Fruit fly (Drosophila melanogaster) whole organism, embryonic: ENCODE results near the gene CG42553.

Experiments used
- BEAF-32 ChIP-seq: fragments of 200-800 bp; sonication (Bioruptor generic); optimal IDR thresholded peaks from 3 replicates; lab custom pipeline; 2017; ENCODE audit warnings: missing biosample characterization, missing genetic modification characterization, mild to moderate bottlenecking, moderate library complexity, missing genetic modification reagents
- CG12219 ChIP-seq: fragments of 200-800 bp; sonication (Bioruptor generic); optimal IDR thresholded peaks from 3 replicates; lab custom pipeline; 2018; ENCODE audit warnings: missing biosample characterization, mild to moderate bottlenecking, missing genetic modification characterization
- CG13624 ChIP-seq: fragments of 200-800 bp; sonication (Bioruptor generic); optimal IDR thresholded peaks from 2 replicates; lab custom pipeline; 2016; ENCODE audit warnings: missing biosample characterization, missing genetic modification characterization
- CG16863 ChIP-seq: fragments of 200-800 bp; sonication (Bioruptor generic); optimal IDR thresholded peaks from 3 replicates; lab custom pipeline; 2016; ENCODE audit warnings: missing biosample characterization, missing genetic modification characterization
- CG17385 ChIP-seq: fragments of 200-800 bp; sonication (Bioruptor generic); optimal IDR thresholded peaks from 3 replicates; lab custom pipeline; 2018; ENCODE audit warnings: missing biosample characterization, mild to moderate bottlenecking, missing genetic modification characterization
- CG30020 ChIP-seq: fragments of 200-800 bp; optimal IDR thresholded peaks from 2 replicates; lab custom pipeline; 2019; ENCODE audit warnings: missing biosample characterization, mild to moderate bottlenecking, missing genetic modification characterization, moderate library complexity
- CG31224 ChIP-seq: fragments of 200-800 bp; sonication (Bioruptor generic); IDR thresholded peaks from 2 replicates; pipeline ENCODE4 v1.3.6; 2022; ENCODE audit warnings: missing biosample characterization, missing genetic modification characterization
- CG32767 ChIP-seq: fragments of 200-800 bp; sonication (Bioruptor generic); IDR thresholded peaks from 2 replicates; pipeline ENCODE4 v1.3.6; 2022; ENCODE audit warnings: missing biosample characterization, missing genetic modification characterization
- CG3726 ChIP-seq: fragments of 200-800 bp; sonication (Bioruptor generic); IDR thresholded peaks from 3 replicates; pipeline ENCODE4, ENCODE4 v1.3.6; 2022; ENCODE audit warnings: missing biosample characterization, missing genetic modification characterization
- CG42726 ChIP-seq: fragments of 200-800 bp; sonication (Bioruptor generic); IDR thresholded peaks from 2 replicates; pipeline ENCODE4 v1.3.6; 2022; ENCODE audit warnings: missing biosample characterization, missing genetic modification characterization; ENCODE audit not compliant: partially characterized antibody
- CG4360 ChIP-seq: fragments of 200-800 bp; sonication (Bioruptor generic); IDR thresholded peaks from 2 replicates; pipeline ENCODE4 v1.3.6; 2022; ENCODE audit warnings: missing biosample characterization, missing genetic modification characterization
- CG4404 ChIP-seq: fragments of 200-800 bp; sonication (Bioruptor generic); IDR thresholded peaks from 2 replicates; pipeline ENCODE4 v1.3.6; 2022; ENCODE audit warnings: missing biosample characterization, missing genetic modification characterization
- CG4730 ChIP-seq: fragments of 200-800 bp; sonication (Bioruptor generic); IDR thresholded peaks from 2 replicates; pipeline ENCODE4 v1.3.6; 2022; ENCODE audit warnings: missing biosample characterization, missing genetic modification characterization
- CG4820 ChIP-seq: fragments of 200-800 bp; sonication (Bioruptor generic); optimal IDR thresholded peaks from 3 replicates; lab custom pipeline; 2016; ENCODE audit warnings: missing biosample characterization, missing genetic modification characterization
- CG6683 ChIP-seq: fragments of 200-800 bp; sonication (Bioruptor generic); optimal IDR thresholded peaks from 2 replicates; lab custom pipeline; 2017; ENCODE audit warnings: missing biosample characterization, mild to moderate bottlenecking, missing genetic modification characterization, missing genetic modification reagents
- CG8478 ChIP-seq: fragments of >200 bp; optimal IDR thresholded peaks from 2 replicates; lab custom pipeline; 2018
- CG8765 ChIP-seq: fragments of 200-800 bp; sonication (Bioruptor generic); IDR thresholded peaks from 2 replicates; pipeline ENCODE4 v1.3.6; 2022; ENCODE audit warnings: missing biosample characterization, missing genetic modification characterization
- CG8944 ChIP-seq: fragments of 200-800 bp; sonication (Bioruptor generic); optimal IDR thresholded peaks from 3 replicates; lab custom pipeline; 2016; ENCODE audit warnings: missing biosample characterization, missing genetic modification characterization
- CG9609 ChIP-seq: fragments of 200-800 bp; sonication (Bioruptor generic); optimal IDR thresholded peaks from 3 replicates; lab custom pipeline; 2016; ENCODE audit warnings: missing biosample characterization, missing genetic modification characterization
- CHES-1-like ChIP-seq: fragments of 200-800 bp; sonication (Bioruptor generic); optimal IDR thresholded peaks from 2 replicates; lab custom pipeline; 2016; ENCODE audit warnings: missing biosample characterization, missing genetic modification characterization
- CTCF ChIP-seq: fragments of 200-800 bp; sonication (Bioruptor generic); optimal IDR thresholded peaks from 2 replicates; lab custom pipeline; 2017; ENCODE audit warnings: missing biosample characterization, mild to moderate bottlenecking, missing genetic modification characterization, moderate library complexity
- Dip2 ChIP-seq: fragments of 200-800 bp; sonication (Bioruptor generic); IDR thresholded peaks from 2 replicates; pipeline ENCODE4 v1.3.6; 2022; ENCODE audit warnings: missing biosample characterization, missing genetic modification characterization
- Ets65A ChIP-seq: fragments of 200-800 bp; sonication (Bioruptor generic); peaks from one replicate; lab custom pipeline; 2016; ENCODE audit warnings: missing biosample characterization, missing genetic modification characterization
- H15 ChIP-seq: fragments of 200-800 bp; sonication (Bioruptor generic); IDR thresholded peaks from 3 replicates; pipeline ENCODE4 v1.3.6; 2022; ENCODE audit warnings: missing biosample characterization, missing genetic modification characterization
- Hand ChIP-seq: fragments of 200-800 bp; sonication (Bioruptor generic); optimal IDR thresholded peaks from 2 replicates; lab custom pipeline; 2017; ENCODE audit warnings: mild to moderate bottlenecking, missing biosample characterization, missing genetic modification reagents, missing genetic modification characterization
- Jarid2 ChIP-seq: fragments of 200-800 bp; sonication (Bioruptor generic); optimal IDR thresholded peaks from 3 replicates; lab custom pipeline; 2017; ENCODE audit warnings: mild to moderate bottlenecking, missing biosample characterization, missing genetic modification reagents, missing genetic modification characterization
- Med ChIP-seq: fragments of 200-800 bp; sonication (Bioruptor generic); peaks from one replicate; lab custom pipeline; 2016; ENCODE audit warnings: missing biosample characterization, missing genetic modification characterization, mild to moderate bottlenecking, inconsistent platforms, moderate library complexity
- NC2β ChIP-seq: fragments of 200-800 bp; sonication (Bioruptor generic); optimal IDR thresholded peaks from 2 replicates; lab custom pipeline; 2016; ENCODE audit warnings: missing biosample characterization, missing genetic modification characterization
- Oli ChIP-seq: fragments of 200-800 bp; sonication (Bioruptor generic); optimal IDR thresholded peaks from 2 replicates; lab custom pipeline; 2018; ENCODE audit warnings: missing biosample characterization, mild to moderate bottlenecking, missing genetic modification characterization, moderate library complexity
- Ptx1 ChIP-seq: fragments of 200-800 bp; sonication (Bioruptor generic); IDR thresholded peaks from 2 replicates; pipeline ENCODE4 v1.3.6; 2022; ENCODE audit warnings: missing biosample characterization, missing genetic modification characterization
- Six4 ChIP-seq: fragments of 200-800 bp; sonication (Bioruptor generic); optimal IDR thresholded peaks from 2 replicates; lab custom pipeline; 2016; ENCODE audit warnings: missing biosample characterization, missing genetic modification characterization
- Sox100B ChIP-seq: fragments of 200-800 bp; sonication (Bioruptor generic); optimal IDR thresholded peaks from 3 replicates; lab custom pipeline; 2018; ENCODE audit warnings: missing biosample characterization, mild to moderate bottlenecking, missing genetic modification characterization
- Ssrp ChIP-seq: fragments of 200-800 bp; sonication (Bioruptor generic); optimal IDR thresholded peaks from 2 replicates; lab custom pipeline; 2018; ENCODE audit warnings: missing biosample characterization, mild to moderate bottlenecking, missing genetic modification characterization, moderate library complexity
- Stat92E ChIP-seq, 3 experiments: fragments of >200 bp in 2 of 3; fragments of 200-800 bp in 1 of 3; sonication (Bioruptor generic) in 1 of 3; optimal IDR thresholded peaks; 2 replicates each; lab custom pipeline; 2017 to 2019; ENCODE audit warnings: missing biosample characterization in 3 of 3, missing genetic modification characterization in 3 of 3, mild to moderate bottlenecking in 1 of 3, moderate library complexity in 1 of 3
- Usf ChIP-seq: fragments of 200-800 bp; sonication (Bioruptor generic); optimal IDR thresholded peaks from 2 replicates; lab custom pipeline; 2017; ENCODE audit warnings: missing genotype, missing biosample characterization, missing genetic modification characterization
- Xbp1 ChIP-seq: fragments of 200-800 bp; sonication (Bioruptor generic); optimal IDR thresholded peaks from 3 replicates; lab custom pipeline; 2016; ENCODE audit warnings: missing biosample characterization, mild to moderate bottlenecking, missing genetic modification characterization
- ac ChIP-seq: fragments of 200-800 bp; sonication (Bioruptor generic); optimal IDR thresholded peaks from 3 replicates; lab custom pipeline; 2017; ENCODE audit warnings: missing biosample characterization, mild to moderate bottlenecking, missing genetic modification characterization
- aop ChIP-seq: fragments of 200-800 bp; sonication (Bioruptor generic); IDR thresholded peaks from 2 replicates; pipeline ENCODE4 v1.3.6; 2022; ENCODE audit warnings: missing biosample characterization, missing genetic modification characterization
- danr ChIP-seq: fragments of 200-800 bp; sonication (Bioruptor generic); IDR thresholded peaks from 2 replicates; pipeline ENCODE4 v1.3.6; 2022; ENCODE audit warnings: missing biosample characterization, missing genetic modification characterization
- dysf ChIP-seq: fragments of 200-800 bp; sonication (Bioruptor generic); IDR thresholded peaks from 3 replicates; pipeline ENCODE4 v1.3.6; 2022; ENCODE audit warnings: missing biosample characterization, missing genetic modification characterization
- ems ChIP-seq: fragments of 200-800 bp; sonication (Bioruptor generic); optimal IDR thresholded peaks from 3 replicates; lab custom pipeline; 2016; ENCODE audit warnings: missing biosample characterization, missing genetic modification characterization
- eve ChIP-seq, 2 experiments: fragments of >200 bp; optimal IDR thresholded peaks; 2 replicates each; lab custom pipeline; 2017; ENCODE audit warnings: missing biosample characterization in 2 of 2, missing genetic modification characterization in 2 of 2
- gsb ChIP-seq: fragments of 200-800 bp; sonication (Bioruptor generic); IDR thresholded peaks from 2 replicates; pipeline ENCODE4 v1.3.6; 2022; ENCODE audit warnings: missing biosample characterization, missing genetic modification characterization
- ken ChIP-seq: fragments of 200-800 bp; sonication (Bioruptor generic); IDR thresholded peaks from 3 replicates; pipeline ENCODE4 v1.3.6; 2022; ENCODE audit warnings: missing biosample characterization, missing genetic modification characterization
- knrl ChIP-seq: fragments of 200-800 bp; sonication (Bioruptor generic); IDR thresholded peaks from 3 replicates; pipeline ENCODE4 v1.3.6; 2022; ENCODE audit warnings: missing biosample characterization, missing genetic modification characterization; ENCODE audit not compliant: partially characterized antibody
- pfk ChIP-seq: fragments of 200-800 bp; sonication (Bioruptor generic); optimal IDR thresholded peaks from 2 replicates; lab custom pipeline; 2018; ENCODE audit warnings: missing biosample characterization, mild to moderate bottlenecking, missing genetic modification characterization, moderate library complexity
- pum ChIP-seq: fragments of 200-800 bp; sonication (Bioruptor generic); optimal IDR thresholded peaks from 2 replicates; lab custom pipeline; 2016; ENCODE audit warnings: missing biosample characterization, missing genetic modification characterization
- ranshi ChIP-seq: fragments of 200-800 bp; sonication (Bioruptor generic); IDR thresholded peaks from 2 replicates; pipeline ENCODE4 v1.3.6; 2022; ENCODE audit warnings: missing biosample characterization, missing genetic modification characterization
- sens ChIP-seq: fragments of 200-800 bp; sonication (Bioruptor generic); peaks from one replicate; lab custom pipeline; 2016; ENCODE audit warnings: missing biosample characterization, missing genetic modification characterization
- sima ChIP-seq: fragments of 200-800 bp; sonication (Bioruptor generic); optimal IDR thresholded peaks from 2 replicates; lab custom pipeline; 2016; ENCODE audit warnings: missing biosample characterization, missing genetic modification characterization
- sisA ChIP-seq: fragments of 200-800 bp; sonication (Bioruptor generic); IDR thresholded peaks from 2 replicates; pipeline ENCODE4 v1.3.6; 2022; ENCODE audit warnings: missing biosample characterization, missing genetic modification characterization
- slp2 ChIP-seq: fragments of 200-800 bp; sonication (Bioruptor generic); optimal IDR thresholded peaks from 2 replicates; lab custom pipeline; 2016; ENCODE audit warnings: missing biosample characterization, missing genetic modification characterization
- ttk ChIP-seq: fragments of 200-800 bp; sonication (Bioruptor generic); IDR thresholded peaks from 2 replicates; pipeline ENCODE4 v2.1.2; 2022; ENCODE audit warnings: missing biosample characterization, missing genetic modification characterization

CG42553 gene

dm6 chr3L:851061-851460 lies 17.2 kb downstream of the CG42553 start, which contains the start of gene Dci (continued):
- TF ChIP-seq CG42726 (GFP tag; lab: Robert Waterston, UW) (peak; percentile 48; the same call in 1 of the 2 replicates), Med (peak; percentile 97), NC2β (GFP tag; lab: Kevin White, UChicago) (peak; percentile 46), CG4730 (GFP tag; lab: Robert Waterston, UW) (peak; percentile 41), Usf (GFP tag; lab: Kevin White, UChicago) (peak; percentile 31), CG4404 (GFP tag; lab: Robert Waterston, UW) (no peak), CG4360 (GFP tag; lab: Robert Waterston, UW) (no peak), Ets65A (GFP tag; lab: Kevin White, UChicago) (peak; percentile 99), Dip2 (GFP tag; lab: Robert Waterston, UW) (no peak), BEAF-32 (GFP tag; lab: Kevin White, UChicago) (peak; percentile 88), sima (GFP tag; lab: Kevin White, UChicago) (no peak), CG8765 (peak; percentile 50; the same call in 1 of the 2 replicates), Sox100B (no peak), knrl (GFP tag; lab: Robert Waterston, UW) (peak; percentile 91), CG16863 (GFP tag; lab: Kevin White, UChicago) (peak; percentile 46), ems (GFP tag; lab: Kevin White, UChicago) (peak; percentile 60), pum (GFP tag; lab: Kevin White, UChicago) (peak; percentile 57), CG32767 (GFP tag; lab: Robert Waterston, UW) (peak; percentile 62; the same call in 1 of the 2 replicates), CG9609 (GFP tag; lab: Kevin White, UChicago) (peak; percentile 59), CG12219 (GFP tag; lab: Kevin White, UChicago) (no peak), Hand (GFP tag; lab: Kevin White, UChicago) (no peak), danr (GFP tag; lab: Robert Waterston, UW) (peak; percentile 59; the same call in 1 of the 2 replicates), dysf (GFP tag; lab: Robert Waterston, UW) (peak; percentile 59), CG4820 (GFP tag; lab: Kevin White, UChicago) (peak; percentile 49), pfk (no peak), Xbp1 (peak; percentile 87), CG8944 (GFP tag; lab: Kevin White, UChicago) (peak; percentile 54), sisA (peak; percentile 91), CG8478 (lab: Kevin White, UChicago) (peak; percentile 57), Jarid2 (GFP tag; lab: Kevin White, UChicago) (no peak), Ssrp (tag; lab: Kevin White, UChicago) (peak; percentile 67), ttk (GFP tag; lab: Robert Waterston, UW) (peak; percentile 65), Six4 (peak; percentile 12), aop (GFP tag; lab: Robert Waterston, UW) (no peak), Ptx1 (GFP tag; lab: Robert Waterston, UW) (peak; percentile 80), CTCF (GFP tag; lab: Kevin White, UChicago) (peak; percentile 28), gsb (GFP tag; lab: Robert Waterston, UW) (no peak; the same call in 1 of the 2 replicates), ranshi (peak; percentile 49; the same call in 1 of the 2 replicates), CHES-1-like (GFP tag; lab: Kevin White, UChicago) (peak; percentile 71), CG17385 (GFP tag; lab: Kevin White, UChicago) (peak; percentile 24), Oli (tag; lab: Kevin White, UChicago) (peak; percentile 50), CG6683 (GFP tag; lab: Kevin White, UChicago) (no peak), CG30020 (tag; lab: Kevin White, UChicago) (no peak), Stat92E (GFP tag; optimal IDR thresholded peaks at IDR 0.05; lab: Kevin White, UChicago) (no peak), CG31224 (GFP tag; lab: Robert Waterston, UW) (peak; percentile 60; the same call in 1 of the 2 replicates), ken (GFP tag; lab: Robert Waterston, UW) (peak; percentile 89), eve (GFP tag; optimal IDR thresholded peaks at IDR 0.05; lab: Kevin White, UChicago) (no peak), sens (GFP tag; lab: Kevin White, UChicago) (peak; percentile 97), ac (GFP tag; lab: Kevin White, UChicago) (no peak), CG13624 (peak; percentile 71), CG3726 (peak; percentile 57; the same call in 2 of the 3 replicates), slp2 (peak; percentile 67), H15 (GFP tag; lab: Robert Waterston, UW) (peak; percentile 52; the same call in 1 of the 3 replicates)
